Fruit fly (Drosophila melanogaster): Measurements from ENCODE around the gene hwt.

hwt gene

DNA sequence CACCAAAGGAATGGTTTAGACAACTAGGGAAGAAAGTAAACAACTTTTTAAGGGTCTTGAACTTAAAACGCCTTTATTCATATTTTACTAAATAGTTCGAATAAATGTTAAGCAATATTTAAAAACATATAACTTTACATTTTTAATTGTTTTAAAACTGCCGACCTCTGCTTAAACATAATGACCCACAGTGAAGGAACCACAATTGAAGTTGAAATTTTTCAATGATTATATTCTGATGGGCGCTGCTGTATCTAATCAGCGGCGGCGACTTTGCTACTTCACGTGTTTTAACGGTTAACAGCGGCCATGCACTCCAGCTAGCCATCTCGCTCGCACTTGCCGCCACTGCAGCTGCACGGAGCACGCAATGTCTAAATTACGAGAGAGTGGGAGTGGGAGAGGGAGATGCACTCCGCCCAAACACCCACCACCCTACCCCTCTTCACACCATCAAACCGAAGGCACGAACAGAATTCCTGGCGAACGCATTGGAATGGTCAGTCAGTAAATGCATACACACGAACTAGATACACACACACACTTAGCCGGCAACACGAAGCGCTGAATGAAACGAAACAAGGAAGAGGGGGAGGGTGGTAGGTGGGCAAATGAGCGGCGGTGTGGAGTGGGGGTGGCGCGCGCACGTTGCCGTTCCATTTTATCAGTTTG is 10.6 kb upstream of the hwt start (continued):
- TF ChIP-seq CG10462 (GFP tag; optimal IDR thresholded peaks at IDR 0.05) (peak; percentile 8), C15 (GFP tag; IDR thresholded peaks at IDR 0.05) (0 out of 3 replicates have a peak, but pooled peaks have one; percentile 13), CG7928 (GFP tag; optimal IDR thresholded peaks at IDR 0.05) (no peak), Jarid2 (GFP tag; optimal IDR thresholded peaks at IDR 0.05) (peak; percentile 48), Gug (GFP tag; IDR thresholded peaks at IDR 0.05) (0 out of 4 replicates have a peak, but pooled peaks have one; percentile 32), so (GFP tag; IDR thresholded peaks at IDR 0.05) (0 out of 3 replicates have a peak, but pooled peaks have one; percentile 25), CG14014 (GFP tag; IDR thresholded peaks at IDR 0.05) (peak; percentile 64), sc (optimal IDR thresholded peaks at IDR 0.05) (no peak), sc (GFP tag; optimal IDR thresholded peaks at IDR 0.05) (peak; percentile 64), CG3847 (GFP tag; IDR thresholded peaks at IDR 0.05) (peak; percentile 28; the same call in 1 of the 2 replicates), crol (GFP tag; IDR thresholded peaks at IDR 0.05) (peak; percentile 99), CG31224 (GFP tag; IDR thresholded peaks at IDR 0.05) (no peak), CG9727 (GFP tag; optimal IDR thresholded peaks at IDR 0.05) (peak; percentile 47), Sry-β (GFP tag; optimal IDR thresholded peaks at IDR 0.05) (peak; percentile 2), gfzf (GFP tag; optimal IDR thresholded peaks at IDR 0.05) (no peak), CG6272 (GFP tag; IDR thresholded peaks at IDR 0.05) (no peak), CG32767 (GFP tag; IDR thresholded peaks at IDR 0.05) (peak; percentile 81; the same call in 1 of the 2 replicates), row (GFP tag; IDR thresholded peaks at IDR 0.05) (peak; percentile 76), ind (GFP tag; optimal IDR thresholded peaks at IDR 0.05) (peak; percentile 57), vfl (GFP tag; optimal IDR thresholded peaks at IDR 0.05) (no peak), schlank (tag; optimal IDR thresholded peaks at IDR 0.05) (no peak), stc (GFP tag; IDR thresholded peaks at IDR 0.05) (0 out of 2 replicates have a peak, but pooled peaks have one; percentile 34), Optix (GFP tag; IDR thresholded peaks at IDR 0.05) (no peak), Mes4 (GFP tag; optimal IDR thresholded peaks at IDR 0.05) (no peak), vnd (GFP tag; IDR thresholded peaks at IDR 0.05; ENCODE audit: partially characterized antibody) (no peak), Bgb (GFP tag; IDR thresholded peaks at IDR 0.05; ENCODE audit: partially characterized antibody) (no peak; the same call in 1 of the 2 replicates), CG32532 (GFP tag; IDR thresholded peaks at IDR 0.05) (peak; percentile 18; the same call in 1 of the 2 replicates), Mad (GFP tag; optimal IDR thresholded peaks at IDR 0.05) (no peak), CG11093 (GFP tag; IDR thresholded peaks at IDR 0.05) (no peak), NC2β (GFP tag; optimal IDR thresholded peaks at IDR 0.05) (no peak), CG13624 (GFP tag; optimal IDR thresholded peaks at IDR 0.05) (no peak), CG10209 (GFP tag; optimal IDR thresholded peaks at IDR 0.05) (peak; percentile 67), ATbp (GFP tag; optimal IDR thresholded peaks at IDR 0.05) (peak; percentile 36), slbo (GFP tag; IDR thresholded peaks at IDR 0.05) (peak; percentile 48), fru (optimal IDR thresholded peaks at IDR 0.05) (no peak), CG11696 (GFP tag; IDR thresholded peaks at IDR 0.05) (peak; percentile 91), dysf (GFP tag; IDR thresholded peaks at IDR 0.05) (peak; percentile 74; the same call in 2 of the 3 replicates), CG4730 (GFP tag; IDR thresholded peaks at IDR 0.05) (peak; percentile 39; the same call in 1 of the 2 replicates), Scr (GFP tag; IDR thresholded peaks at IDR 0.05; ENCODE audit: partially characterized antibody) (no peak), CG2199 (GFP tag; IDR thresholded peaks at IDR 0.05) (no peak), CG12769 (tag; optimal IDR thresholded peaks at IDR 0.05) (no peak), CG6791 (GFP tag; IDR thresholded peaks at IDR 0.05; ENCODE audit: partially characterized antibody) (peak; percentile 33; the same call in 1 of the 3 replicates), CG7987 (GFP tag; optimal IDR thresholded peaks at IDR 0.05) (no peak), CG2678 (tag; optimal IDR thresholded peaks at IDR 0.05) (peak; percentile 86), stwl (tag; optimal IDR thresholded peaks at IDR 0.05) (no peak), dimm (GFP tag; IDR thresholded peaks at IDR 0.05) (no peak), CG17328 (GFP tag; IDR thresholded peaks at IDR 0.05) (0 out of 2 replicates have a peak, but pooled peaks have one; percentile 31), Ets65A (GFP tag) (peak; percentile 18), Chrac-16 (GFP tag; optimal IDR thresholded peaks at IDR 0.05) (peak; percentile 1), fd96Cb (tag; optimal IDR thresholded peaks at IDR 0.05) (peak; percentile 73)
